Fruit fly (Drosophila melanogaster): ENCODE measurements around the gene CG10663.

DNA sequence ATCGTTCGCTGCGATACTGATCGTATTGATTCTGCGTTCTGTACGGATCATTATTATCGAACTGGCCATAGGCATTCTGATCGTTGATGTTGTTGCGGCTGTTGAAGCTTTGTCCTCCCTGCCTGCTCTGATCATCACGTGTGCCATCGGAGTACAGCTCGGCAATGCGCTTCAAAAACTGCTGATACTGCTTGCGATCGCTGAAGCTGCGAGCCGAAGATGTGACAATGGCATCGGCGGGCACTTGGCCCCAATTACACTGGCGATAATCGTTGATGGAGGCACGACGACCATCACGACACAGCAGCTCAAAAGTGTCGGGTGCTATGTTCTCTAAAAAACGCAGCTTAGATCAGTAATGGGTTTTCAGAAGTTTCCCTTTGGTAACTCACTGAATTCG is 47.4 kb upstream of the CG10663 start:
- TF ChIP-seq CG4496 (GFP tag; IDR thresholded peaks at IDR 0.05) (no peak), CG12605 (GFP tag; IDR thresholded peaks at IDR 0.05) (no peak), CG32121 (GFP tag; IDR thresholded peaks at IDR 0.05) (no peak), Ets98B (GFP tag; IDR thresholded peaks at IDR 0.05) (no peak), EcR (GFP tag; optimal IDR thresholded peaks at IDR 0.05) (no peak)

All from whole organism, pupa.